Worm (Caenorhabditis elegans) whole organism, L4/young adult: ENCODE data around the gene klp-11.

Experiments used
- W03F9.2 ChIP-seq: fragments of 150-350 bp; optimal IDR thresholded peaks from 2 replicates; lab custom pipeline; 2014; ENCODE audit warnings: missing biosample characterization, missing genetic modification characterization
- dao-5 ChIP-seq: sonication (generic microtip); optimal IDR thresholded peaks from 2 replicates; lab custom pipeline; 2016; ENCODE audit warnings: missing genotype, missing genetic modification characterization, moderate library complexity, missing compliant biosample characterization

- no peak for TF ChIP-seq dao-5 (tag; lab: Kevin White, UChicago)
- no peak for TF ChIP-seq W03F9.2 (tag; lab: Kevin White, UChicago)
These were observed at the start of gene klp-11, which contains the start of gene F20C5.11 for ce11 chrIV:8761896-8762295.
